Fruit fly (Drosophila melanogaster): ENCODE data around the gene CG14329.

DNA sequence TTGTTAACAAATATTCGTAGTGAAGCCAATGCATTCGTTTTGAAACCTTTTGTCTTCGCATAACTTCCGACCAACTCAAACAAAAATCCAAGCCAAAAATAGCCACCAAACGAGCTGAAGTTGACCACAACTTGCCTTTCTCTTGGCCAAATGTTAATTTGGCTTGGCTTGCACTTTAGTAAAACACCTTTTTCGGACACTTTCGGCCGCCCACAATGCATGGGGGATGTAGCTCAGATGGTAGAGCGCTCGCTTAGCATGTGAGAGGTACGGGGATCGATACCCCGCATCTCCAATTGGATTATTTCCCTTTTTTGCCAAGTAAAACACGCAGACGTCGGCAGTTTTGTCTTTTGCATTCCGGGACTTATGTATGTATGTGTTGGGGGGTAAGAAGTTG, 47.8 kb downstream of the CG14329 start:
- TF ChIP-seq Pif1A (GFP tag; optimal IDR thresholded peaks at IDR 0.05): no peak
- no peak for TF ChIP-seq Pif1B (GFP tag; optimal IDR thresholded peaks at IDR 0.05)
- TF ChIP-seq CG13204 (GFP tag; optimal IDR thresholded peaks at IDR 0.05): no peak
- TF ChIP-seq CG15710 (tag; optimal IDR thresholded peaks at IDR 0.05): no peak
- TF ChIP-seq Snoo (tag; optimal IDR thresholded peaks at IDR 0.05): no peak
- TF ChIP-seq gl (tag; optimal IDR thresholded peaks at IDR 0.05): no peak
- TF ChIP-seq fd96Ca (GFP tag; IDR thresholded peaks at IDR 0.05): no peak
- no peak for TF ChIP-seq D1 (tag; optimal IDR thresholded peaks at IDR 0.05)
- TF ChIP-seq CG34367 (tag; optimal IDR thresholded peaks at IDR 0.05): no peak
- no peak for TF ChIP-seq EcR (GFP tag; optimal IDR thresholded peaks at IDR 0.05)
- TF ChIP-seq CG10348 (GFP tag; IDR thresholded peaks at IDR 0.05): no peak
